Worm (Caenorhabditis elegans) whole organism, L4 larva: ENCODE results near the gene dot-1.3.

ENCODE experiments used
- F44E2.7 ChIP-seq: fragments of 200-800 bp; sonication (Bioruptor generic); IDR thresholded peaks from 2 replicates; pipeline ENCODE4 v2.1.2; 2022; ENCODE audit warnings: missing genetic modification characterization, missing compliant biosample characterization
- R02D3.7 ChIP-seq: fragments of 150-350 bp; sonication (generic microtip); optimal IDR thresholded peaks from 3 replicates; lab custom pipeline; 2014; ENCODE audit warnings: missing biosample characterization, missing genetic modification characterization
- T20F7.1 ChIP-seq: fragments of 200-800 bp; sonication (Bioruptor generic); optimal IDR thresholded peaks from 2 replicates; lab custom pipeline; 2018; ENCODE audit warnings: mild to moderate bottlenecking, missing genetic modification characterization, missing compliant biosample characterization
- T26A8.4 ChIP-seq: fragments of 200-800 bp; sonication (Bioruptor generic); IDR thresholded peaks from 2 replicates; pipeline ENCODE4 v1.3.6; 2022; ENCODE audit warnings: missing genetic modification characterization, missing compliant biosample characterization
- Y5F2A.4 ChIP-seq: fragments of 200-800 bp; sonication (Bioruptor generic); optimal IDR thresholded peaks from 2 replicates; lab custom pipeline; 2018; ENCODE audit warnings: mild to moderate bottlenecking, missing genetic modification characterization, missing compliant biosample characterization
- arid-1 ChIP-seq: fragments of 200-800 bp; sonication (Bioruptor generic); conservative IDR thresholded peaks from 2 replicates; pipeline ENCODE4 v1.3.6; 2022; ENCODE audit warnings: missing genetic modification reagents, missing genetic modification characterization, missing compliant biosample characterization
- attf-4 ChIP-seq: sonication (generic microtip); optimal IDR thresholded peaks from 3 replicates; lab custom pipeline; 2017; ENCODE audit warnings: missing biosample characterization, missing genetic modification characterization
- ceh-20 ChIP-seq: fragments of 200-800 bp; sonication (Bioruptor generic); IDR thresholded peaks from 2 replicates; pipeline ENCODE4 v1.3.6; 2022; ENCODE audit warnings: missing genetic modification reagents, missing genetic modification characterization, missing compliant biosample characterization
- ceh-28 ChIP-seq: fragments of 150-350 bp; optimal IDR thresholded peaks from 2 replicates; lab custom pipeline; 2014; ENCODE audit warnings: missing biosample characterization, missing genetic modification reagents, missing genetic modification characterization
- ceh-82 ChIP-seq: sonication (generic microtip); optimal IDR thresholded peaks from 2 replicates; lab custom pipeline; 2017; ENCODE audit warnings: missing biosample characterization, missing genetic modification characterization
- daf-19 ChIP-seq: fragments of 200-800 bp; sonication (Bioruptor generic); conservative IDR thresholded peaks from 2 replicates; pipeline ENCODE4 v1.3.6; 2022; ENCODE audit warnings: missing genetic modification characterization, missing compliant biosample characterization
- daf-8 ChIP-seq: fragments of 200-800 bp; sonication (Bioruptor generic); IDR thresholded peaks from 2 replicates; pipeline ENCODE4 v1.3.6; 2022; ENCODE audit warnings: missing genetic modification characterization, missing compliant biosample characterization
- dmd-8 ChIP-seq: fragments of 200-800 bp; sonication (Bioruptor generic); IDR thresholded peaks from 2 replicates; pipeline ENCODE4 v1.3.6; 2022; ENCODE audit warnings: missing genetic modification characterization, missing compliant biosample characterization
- dpl-1 ChIP-seq: fragments of 150-350 bp; optimal IDR thresholded peaks from 2 replicates; lab custom pipeline; 2014; ENCODE audit warnings: missing biosample characterization, missing genetic modification reagents, missing genetic modification characterization
- duxl-1 ChIP-seq: sonication (generic microtip); optimal IDR thresholded peaks from 2 replicates; lab custom pipeline; 2016; ENCODE audit warnings: mild to moderate bottlenecking, missing genetic modification characterization, moderate library complexity, missing compliant biosample characterization; ENCODE audit not compliant: poor library complexity
- egl-43 ChIP-seq: fragments of 200-800 bp; sonication (Bioruptor generic); IDR thresholded peaks from 2 replicates; pipeline ENCODE4 v1.3.6; 2022; ENCODE audit warnings: missing genetic modification reagents, missing genetic modification characterization, missing compliant biosample characterization
- fos-1 ChIP-seq: fragments of 150-350 bp; optimal IDR thresholded peaks from 2 replicates; lab custom pipeline; 2014; ENCODE audit warnings: missing biosample characterization, missing genetic modification characterization
- hlh-11 ChIP-seq: fragments of 200-800 bp; sonication (Bioruptor generic); optimal IDR thresholded peaks from 2 replicates; lab custom pipeline; 2018; ENCODE audit warnings: mild to moderate bottlenecking, missing genetic modification characterization, missing compliant biosample characterization
- hmg-1.1 ChIP-seq: fragments of 200-800 bp; sonication (Bioruptor generic); IDR thresholded peaks from 2 replicates; pipeline ENCODE4 v1.3.6; 2022; ENCODE audit warnings: missing genetic modification reagents, missing genetic modification characterization, missing compliant biosample characterization
- jun-1 ChIP-seq: fragments of 150-350 bp; optimal IDR thresholded peaks from 2 replicates; lab custom pipeline; 2014; ENCODE audit warnings: missing biosample characterization, missing genetic modification reagents, missing genetic modification characterization
- lim-7 ChIP-seq: fragments of 200-800 bp; sonication (Bioruptor generic); IDR thresholded peaks from 2 replicates; pipeline ENCODE4 v1.3.6; 2022; ENCODE audit warnings: missing genetic modification characterization, missing compliant biosample characterization
- lin-13 ChIP-seq: fragments of 150-350 bp; optimal IDR thresholded peaks from 2 replicates; lab custom pipeline; 2014; ENCODE audit warnings: missing biosample characterization, missing genetic modification reagents, missing genetic modification characterization
- lin-15B ChIP-seq: fragments of 150-350 bp; sonication (generic microtip); optimal IDR thresholded peaks from 3 replicates; lab custom pipeline; 2014; ENCODE audit warnings: missing biosample characterization, missing genetic modification characterization
- lin-29 ChIP-seq: fragments of 200-800 bp; sonication (Bioruptor generic); IDR thresholded peaks from 2 replicates; pipeline ENCODE4 v1.3.6; 2022; ENCODE audit warnings: missing genetic modification reagents, missing genetic modification characterization, missing compliant biosample characterization
- lir-3 ChIP-seq: sonication (generic microtip); optimal IDR thresholded peaks from 2 replicates; lab custom pipeline; 2016; ENCODE audit warnings: mild to moderate bottlenecking, missing genetic modification characterization, missing compliant biosample characterization
- lsy-2 ChIP-seq, 2 experiments: fragments of 150-350 bp in 1 of 2; sonication (generic microtip) in 1 of 2; optimal IDR thresholded peaks; 2 replicates each; lab custom pipeline; 2014 to 2017; ENCODE audit warnings: missing biosample characterization in 2 of 2, missing genetic modification characterization in 2 of 2
- madf-5 ChIP-seq, 2 experiments: fragments of 200-800 bp; sonication (Bioruptor generic); IDR thresholded peaks; 2 replicates each; pipeline ENCODE4 v1.3.6; 2022; ENCODE audit warnings: missing compliant biosample characterization in 2 of 2, missing genetic modification characterization in 2 of 2
- mdl-1 ChIP-seq, 2 experiments: fragments of 150-350 bp in 1 of 2; sonication (generic microtip) in 1 of 2; optimal IDR thresholded peaks; 2 replicates each; lab custom pipeline; 2014 to 2017; ENCODE audit warnings: missing biosample characterization in 2 of 2, missing genetic modification characterization in 2 of 2
- mdt-29 ChIP-seq: fragments of 200-800 bp; sonication (Bioruptor generic); IDR thresholded peaks from 2 replicates; pipeline ENCODE4 v1.3.6; 2022; ENCODE audit warnings: missing genetic modification reagents, missing genetic modification characterization, missing compliant biosample characterization
- mes-2 ChIP-seq: sonication (generic microtip); optimal IDR thresholded peaks from 2 replicates; lab custom pipeline; 2016; ENCODE audit warnings: missing genotype, mild to moderate bottlenecking, missing genetic modification characterization, missing compliant biosample characterization; ENCODE audit not compliant: poor library complexity, severe bottlenecking
- mxl-3 ChIP-seq: fragments of 200-800 bp; sonication (Bioruptor generic); optimal IDR thresholded peaks from 2 replicates; lab custom pipeline; 2018; ENCODE audit warnings: mild to moderate bottlenecking, missing genetic modification characterization, missing compliant biosample characterization
- nhr-102 ChIP-seq: sonication (generic microtip); optimal IDR thresholded peaks from 2 replicates; lab custom pipeline; 2016; ENCODE audit warnings: mild to moderate bottlenecking, missing genetic modification characterization, moderate library complexity, missing compliant biosample characterization
- nhr-111 ChIP-seq: fragments of 200-800 bp; sonication (Bioruptor generic); optimal IDR thresholded peaks from 2 replicates; lab custom pipeline; 2018; ENCODE audit warnings: mild to moderate bottlenecking, missing genetic modification characterization, missing compliant biosample characterization
- nhr-25 ChIP-seq: sonication (generic microtip); optimal IDR thresholded peaks from 2 replicates; lab custom pipeline; 2017; ENCODE audit warnings: missing genetic modification characterization, mild to moderate bottlenecking, missing compliant biosample characterization, antibody characterized with exemption, moderate library complexity, borderline replicate concordance; ENCODE audit not compliant: insufficient read depth
- nhr-28 ChIP-seq: fragments of 150-350 bp; optimal IDR thresholded peaks from 2 replicates; lab custom pipeline; 2014; ENCODE audit warnings: missing biosample characterization, missing genetic modification characterization
- nhr-48 ChIP-seq: sonication (generic microtip); optimal IDR thresholded peaks from 2 replicates; lab custom pipeline; 2016; ENCODE audit warnings: mild to moderate bottlenecking, missing genetic modification characterization, missing compliant biosample characterization
- nhr-76 ChIP-seq: fragments of 150-350 bp; optimal IDR thresholded peaks from 2 replicates; lab custom pipeline; 2014; ENCODE audit warnings: missing biosample characterization, missing genetic modification characterization
- nhr-77 ChIP-seq: fragments of 150-350 bp; optimal IDR thresholded peaks from 2 replicates; lab custom pipeline; 2014; ENCODE audit warnings: missing biosample characterization, missing genetic modification characterization
- pha-4 ChIP-seq, 2 experiments: fragments of 150-350 bp in 1 of 2; fragments of 200-800 bp in 1 of 2; sonication (Bioruptor generic) in 1 of 2; IDR thresholded peaks in 1 of 2; optimal IDR thresholded peaks in 1 of 2; 2 replicates each; pipeline versions ENCODE4 v1.3.6 to Lab custom; 2014 to 2022; ENCODE audit warnings: missing genetic modification characterization in 2 of 2, missing genetic modification reagents in 2 of 2, missing biosample characterization in 1 of 2, missing compliant biosample characterization in 1 of 2
- pqm-1 ChIP-seq: sonication (generic microtip); optimal IDR thresholded peaks from 2 replicates; lab custom pipeline; 2017; ENCODE audit warnings: missing biosample characterization, missing genetic modification characterization
- sdz-12 ChIP-seq: fragments of 200-800 bp; sonication (Bioruptor generic); optimal IDR thresholded peaks from 2 replicates; lab custom pipeline; 2018; ENCODE audit warnings: mild to moderate bottlenecking, missing genetic modification characterization, missing compliant biosample characterization
- skn-1 ChIP-seq: fragments of 150-350 bp; optimal IDR thresholded peaks from 2 replicates; lab custom pipeline; 2014; ENCODE audit warnings: missing biosample characterization, missing genetic modification characterization
- tra-1 ChIP-seq: fragments of 200-800 bp; sonication (Bioruptor generic); IDR thresholded peaks from 2 replicates; pipeline ENCODE4 v1.3.6; 2022; ENCODE audit warnings: missing genetic modification reagents, missing genetic modification characterization, missing compliant biosample characterization
- unc-130 ChIP-seq: sonication (generic microtip); optimal IDR thresholded peaks from 2 replicates; lab custom pipeline; 2016; ENCODE audit warnings: missing genetic modification reagents, missing genetic modification characterization, missing compliant biosample characterization
- unc-62 ChIP-seq, 3 experiments: fragments of 150-350 bp in 1 of 3; sonication (generic microtip); optimal IDR thresholded peaks in 2 of 3; peaks in 1 of 3; 1 replicate in 1 of 3; 2 replicates in 2 of 3; lab custom pipeline; 2014 to 2017; ENCODE audit warnings: missing biosample characterization in 3 of 3, missing genetic modification characterization in 3 of 3, missing genetic modification reagents in 3 of 3, missing genotype in 1 of 3
- vab-7 ChIP-seq: fragments of 200-800 bp; sonication (Bioruptor generic); IDR thresholded peaks from 2 replicates; pipeline ENCODE4 v1.3.6; 2022; ENCODE audit warnings: missing genetic modification reagents, missing genetic modification characterization, missing compliant biosample characterization
- zag-1 ChIP-seq: fragments of 150-350 bp; optimal IDR thresholded peaks from 2 replicates; lab custom pipeline; 2014; ENCODE audit warnings: missing biosample characterization, missing genetic modification characterization
- zfp-2 ChIP-seq: sonication (generic microtip); optimal IDR thresholded peaks from 2 replicates; lab custom pipeline; 2016; ENCODE audit warnings: mild to moderate bottlenecking, missing genetic modification characterization, missing compliant biosample characterization

Gene dot-1.3

DNA sequence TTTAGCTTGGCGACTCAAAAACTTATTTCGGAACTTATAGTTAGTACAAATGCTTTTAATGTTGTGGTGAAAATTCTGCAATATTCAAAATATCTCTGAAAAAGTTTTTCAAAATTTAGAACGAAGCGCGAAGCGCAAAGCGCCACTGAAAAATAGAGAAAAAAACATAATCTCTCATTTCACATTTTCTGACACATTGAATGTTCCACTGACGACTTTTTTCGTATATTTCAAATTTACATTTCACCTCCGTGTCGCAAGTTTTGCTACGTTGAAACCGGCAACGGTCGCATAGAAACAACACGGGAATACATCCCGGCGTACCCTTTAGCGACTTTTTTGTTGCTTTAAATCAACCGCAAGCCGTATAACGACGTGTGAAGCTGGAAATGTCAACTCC lies 45.7 kb upstream of the dot-1.3 start, which contains the start of gene F42F12.14:
F42F12.14 (plus strand) TSS at position 301 of the 400 bp plus-strand sequence.
- no peak for TF ChIP-seq sdz-12
- no peak for TF ChIP-seq Y5F2A.4 (GFP tag; lab: Kevin White, UChicago)
- no peak for TF ChIP-seq pqm-1 (tag; lab: Kevin White, UChicago)
- TF ChIP-seq nhr-77 (tag; lab: Kevin White, UChicago), result no peak
- TF ChIP-seq nhr-76, result no peak
- TF ChIP-seq unc-62 (GFP tag; optimal IDR thresholded peaks at IDR 0.05 in 1 of 2; lab: Kevin White, UChicago), result peak in 1 of 2 experiments; percentile 74
- TF ChIP-seq unc-62 (tag; optimal IDR thresholded peaks at IDR 0.05; lab: Kevin White, UChicago), result no peak
- TF ChIP-seq lin-13 (GFP tag; lab: Kevin White, UChicago), result no peak
- no peak for TF ChIP-seq T20F7.1
- no peak for TF ChIP-seq unc-130 (GFP tag; lab: Kevin White, UChicago)

DNA sequence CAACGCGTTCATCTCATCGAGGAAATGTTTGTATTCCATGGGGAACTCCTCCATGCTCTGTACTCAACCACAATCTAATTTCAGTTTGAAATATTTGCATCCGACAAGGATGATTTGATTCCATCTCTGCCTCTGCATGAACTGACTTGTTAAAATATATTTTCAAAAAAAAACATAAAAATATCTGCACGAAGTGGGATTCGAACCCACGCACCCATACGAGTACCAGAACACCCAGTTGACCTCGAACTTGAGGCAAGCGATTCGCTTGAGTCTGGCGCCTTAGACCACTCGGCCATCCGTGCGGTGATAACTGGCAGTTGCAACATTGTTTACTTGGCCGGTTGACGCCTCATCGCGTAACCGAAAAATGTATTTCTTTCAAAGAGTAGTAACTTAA lies 45.2 kb upstream of the dot-1.3 start:
- TF ChIP-seq unc-130 (GFP tag; lab: Kevin White, UChicago) (peak; percentile 31), daf-19 (GFP tag; lab: Robert Waterston, UW) (no peak), duxl-1 (tag; lab: Kevin White, UChicago) (peak; percentile 53), mdt-29 (GFP tag; lab: Robert Waterston, UW) (no peak), fos-1 (tag; lab: Kevin White, UChicago) (no peak), pha-4 (GFP tag; IDR thresholded peaks at IDR 0.05; lab: Robert Waterston, UW) (peak; percentile 69; the same call in 1 of the 2 replicates), pha-4 (tag; optimal IDR thresholded peaks at IDR 0.05; lab: Kevin White, UChicago) (no peak), attf-4 (tag; lab: Kevin White, UChicago) (no peak), lir-3 (tag; lab: Kevin White, UChicago) (no peak), lsy-2 (tag; optimal IDR thresholded peaks at IDR 0.05; lab: Kevin White, UChicago) (no peak), vab-7 (GFP tag; lab: Robert Waterston, UW) (peak; percentile 88), Y5F2A.4 (GFP tag; lab: Kevin White, UChicago) (no peak), nhr-28 (tag; lab: Kevin White, UChicago) (peak; percentile 56), zfp-2 (no peak), ceh-20 (GFP tag; lab: Robert Waterston, UW) (peak; percentile 42; the same call in 1 of the 2 replicates), hmg-1.1 (GFP tag; lab: Robert Waterston, UW) (peak; percentile 78), zag-1 (no peak), lin-13 (GFP tag; lab: Kevin White, UChicago) (peak; percentile 14), arid-1 (peak; percentile 52; the same call in 1 of the 2 replicates), nhr-111 (no peak), hlh-11 (tag; lab: Kevin White, UChicago) (peak; percentile 51), ceh-28 (tag; lab: Kevin White, UChicago) (no peak), dmd-8 (GFP tag; lab: Robert Waterston, UW) (peak; percentile 80), T26A8.4 (GFP tag; lab: Robert Waterston, UW) (peak; percentile 50), skn-1 (no peak), lin-15B (tag; lab: Kevin White, UChicago) (no peak), mes-2 (peak; percentile 77), mxl-3 (peak; percentile 53), F44E2.7 (GFP tag; lab: Robert Waterston, UW) (no peak), jun-1 (tag; lab: Kevin White, UChicago) (no peak), R02D3.7 (tag; lab: Kevin White, UChicago) (no peak), nhr-48 (tag; lab: Kevin White, UChicago) (no peak), daf-8 (GFP tag; lab: Robert Waterston, UW) (no peak), ceh-82 (tag; lab: Kevin White, UChicago) (no peak), nhr-102 (no peak), lin-29 (no peak), egl-43 (GFP tag; lab: Robert Waterston, UW) (no peak; the same call in none of the 2 replicates), madf-5 (GFP tag; IDR thresholded peaks at IDR 0.05; lab: Robert Waterston, UW) (no peak), dpl-1 (GFP tag; lab: Kevin White, UChicago) (no peak), lim-7 (peak; percentile 85), mdl-1 (tag; optimal IDR thresholded peaks at IDR 0.05; lab: Kevin White, UChicago) (no peak), tra-1 (GFP tag; lab: Robert Waterston, UW) (peak; percentile 63; the same call in 1 of the 2 replicates), nhr-25 (tag; lab: Kevin White, UChicago) (no peak), nhr-76 (no peak)
